Worm (Caenorhabditis elegans) whole organism, mixed stage, embryonic: ENCODE results near the gene srg-21.

ENCODE experiments used
- M03D4.4 ChIP-seq: sonication (generic microtip); optimal IDR thresholded peaks from 2 replicates; lab custom pipeline; 2017; ENCODE audit warnings: mild to moderate bottlenecking, missing genetic modification characterization, missing compliant biosample characterization
- bed-3 ChIP-seq: fragments of 200-800 bp; sonication (Bioruptor generic); optimal IDR thresholded peaks from 3 replicates; lab custom pipeline; 2018; ENCODE audit warnings: mild to moderate bottlenecking, missing genetic modification characterization, moderate library complexity, missing compliant biosample characterization
- blmp-1 ChIP-seq: fragments of 150-350 bp; optimal IDR thresholded peaks from 2 replicates; lab custom pipeline; 2014; ENCODE audit warnings: missing biosample characterization, missing genetic modification characterization
- ceh-39 ChIP-seq: fragments of 150-350 bp; optimal IDR thresholded peaks from 2 replicates; lab custom pipeline; 2014; ENCODE audit warnings: missing biosample characterization, missing genetic modification characterization
- ceh-43 ChIP-seq: fragments of 200-800 bp; sonication (Bioruptor generic); optimal IDR thresholded peaks from 2 replicates; lab custom pipeline; 2018; ENCODE audit warnings: mild to moderate bottlenecking, missing genetic modification characterization, moderate library complexity, missing compliant biosample characterization
- ceh-83 ChIP-seq: fragments of 200-800 bp; sonication (Bioruptor generic); optimal IDR thresholded peaks from 2 replicates; lab custom pipeline; 2018; ENCODE audit warnings: mild to moderate bottlenecking, missing genetic modification characterization, missing compliant biosample characterization
- ces-1 ChIP-seq: fragments of 150-350 bp; optimal IDR thresholded peaks from 2 replicates; lab custom pipeline; 2014; ENCODE audit warnings: missing biosample characterization, missing genetic modification reagents, missing genetic modification characterization
- cnd-1 ChIP-seq: fragments of 200-800 bp; sonication (Bioruptor generic); optimal IDR thresholded peaks from 2 replicates; lab custom pipeline; 2018; ENCODE audit warnings: mild to moderate bottlenecking, missing genetic modification characterization, missing compliant biosample characterization
- drap-1 ChIP-seq: fragments of 200-800 bp; sonication (Bioruptor generic); optimal IDR thresholded peaks from 3 replicates; lab custom pipeline; 2018; ENCODE audit warnings: mild to moderate bottlenecking, missing genetic modification characterization, missing compliant biosample characterization
- elt-1 ChIP-seq: sonication (generic microtip); optimal IDR thresholded peaks from 2 replicates; lab custom pipeline; 2017; ENCODE audit warnings: missing genetic modification characterization, mild to moderate bottlenecking, missing compliant biosample characterization, antibody characterized with exemption, moderate library complexity, borderline replicate concordance; ENCODE audit not compliant: insufficient read depth
- elt-3 ChIP-seq: fragments of 150-350 bp; optimal IDR thresholded peaks from 2 replicates; lab custom pipeline; 2014; ENCODE audit warnings: missing biosample characterization, missing genetic modification characterization
- flh-1 ChIP-seq: fragments of 200-800 bp; sonication (Bioruptor generic); optimal IDR thresholded peaks from 2 replicates; lab custom pipeline; 2018; ENCODE audit warnings: mild to moderate bottlenecking, missing genetic modification characterization, moderate library complexity, missing compliant biosample characterization
- ham-2 ChIP-seq: fragments of 200-800 bp; sonication (Bioruptor generic); optimal IDR thresholded peaks from 2 replicates; lab custom pipeline; 2018; ENCODE audit warnings: mild to moderate bottlenecking, missing genetic modification characterization, missing compliant biosample characterization
- hlh-1 ChIP-seq: fragments of 150-350 bp; optimal IDR thresholded peaks from 2 replicates; lab custom pipeline; 2014; ENCODE audit warnings: missing biosample characterization, missing genetic modification reagents, missing genetic modification characterization
- lin-32 ChIP-seq: fragments of 200-800 bp; sonication (Bioruptor generic); optimal IDR thresholded peaks from 2 replicates; lab custom pipeline; 2018; ENCODE audit warnings: mild to moderate bottlenecking, missing genetic modification characterization, missing compliant biosample characterization
- lsy-2 ChIP-seq: fragments of 150-350 bp; optimal IDR thresholded peaks from 2 replicates; lab custom pipeline; 2014; ENCODE audit warnings: missing biosample characterization, missing genetic modification characterization
- mab-5 ChIP-seq: fragments of 150-350 bp; optimal IDR thresholded peaks from 2 replicates; lab custom pipeline; 2014; ENCODE audit warnings: missing biosample characterization, missing genetic modification characterization
- mep-1 ChIP-seq: fragments of 150-350 bp; optimal IDR thresholded peaks from 2 replicates; lab custom pipeline; 2017; ENCODE audit warnings: missing biosample characterization, missing genetic modification reagents, missing genetic modification characterization, inconsistent platforms
- nhr-12 ChIP-seq: fragments of 150-350 bp; optimal IDR thresholded peaks from 2 replicates; lab custom pipeline; 2014; ENCODE audit warnings: missing biosample characterization, missing genetic modification characterization
- nhr-2 ChIP-seq: fragments of 150-350 bp; optimal IDR thresholded peaks from 2 replicates; lab custom pipeline; 2014; ENCODE audit warnings: missing biosample characterization, missing genetic modification characterization
- nhr-28 ChIP-seq: fragments of 150-350 bp; optimal IDR thresholded peaks from 2 replicates; lab custom pipeline; 2014; ENCODE audit warnings: missing biosample characterization, missing genetic modification characterization
- pha-4 ChIP-seq: fragments of 150-350 bp; optimal IDR thresholded peaks from 2 replicates; lab custom pipeline; 2018; ENCODE audit warnings: missing biosample characterization, missing genetic modification reagents, missing genetic modification characterization
- sem-2 ChIP-seq: fragments of 200-800 bp; sonication (Bioruptor generic); optimal IDR thresholded peaks from 2 replicates; lab custom pipeline; 2018; ENCODE audit warnings: mild to moderate bottlenecking, missing genetic modification characterization, missing compliant biosample characterization
- snpc-4 ChIP-seq: fragments of 150-350 bp; optimal IDR thresholded peaks from 2 replicates; lab custom pipeline; 2014; ENCODE audit warnings: missing biosample characterization, missing genetic modification characterization
- sptf-1 ChIP-seq: sonication (generic microtip); optimal IDR thresholded peaks from 2 replicates; lab custom pipeline; 2017; ENCODE audit warnings: mild to moderate bottlenecking, missing genetic modification characterization, moderate library complexity, missing compliant biosample characterization
- tbx-8 ChIP-seq: fragments of 200-800 bp; sonication (Bioruptor generic); optimal IDR thresholded peaks from 2 replicates; lab custom pipeline; 2018; ENCODE audit warnings: mild to moderate bottlenecking, missing genetic modification characterization, moderate library complexity, missing compliant biosample characterization
- unc-120 ChIP-seq: sonication (generic microtip); optimal IDR thresholded peaks from 2 replicates; lab custom pipeline; 2017; ENCODE audit warnings: missing genetic modification characterization, missing compliant biosample characterization; ENCODE audit not compliant: poor library complexity, severe bottlenecking
- unc-39 ChIP-seq: fragments of 150-350 bp; optimal IDR thresholded peaks from 2 replicates; lab custom pipeline; 2014; ENCODE audit warnings: missing biosample characterization, missing genetic modification characterization
- unc-62 ChIP-seq: fragments of 150-350 bp; optimal IDR thresholded peaks from 2 replicates; lab custom pipeline; 2014; ENCODE audit warnings: missing biosample characterization, missing genetic modification reagents, missing genetic modification characterization
- zip-8 ChIP-seq: fragments of 150-350 bp; optimal IDR thresholded peaks from 2 replicates; lab custom pipeline; 2014; ENCODE audit warnings: missing biosample characterization, missing genetic modification characterization

Gene srg-21

ce11 chrII:3067447-3067846, 23.7 kb downstream of the srg-21 start:
- TF ChIP-seq bed-3 (GFP tag; lab: Kevin White, UChicago) (no peak), hlh-1 (tag; lab: Kevin White, UChicago) (no peak), nhr-12 (tag; lab: Kevin White, UChicago) (no peak), elt-3 (tag; lab: Kevin White, UChicago) (no peak), ceh-43 (no peak), tbx-8 (GFP tag; lab: Kevin White, UChicago) (no peak), zip-8 (no peak), ces-1 (GFP tag; lab: Kevin White, UChicago) (no peak), ham-2 (GFP tag; lab: Kevin White, UChicago) (no peak), ceh-39 (tag; lab: Kevin White, UChicago) (no peak), nhr-28 (tag; lab: Kevin White, UChicago) (no peak)
- TF ChIP-seq, all 35 proteins: peak for 0

DNA sequence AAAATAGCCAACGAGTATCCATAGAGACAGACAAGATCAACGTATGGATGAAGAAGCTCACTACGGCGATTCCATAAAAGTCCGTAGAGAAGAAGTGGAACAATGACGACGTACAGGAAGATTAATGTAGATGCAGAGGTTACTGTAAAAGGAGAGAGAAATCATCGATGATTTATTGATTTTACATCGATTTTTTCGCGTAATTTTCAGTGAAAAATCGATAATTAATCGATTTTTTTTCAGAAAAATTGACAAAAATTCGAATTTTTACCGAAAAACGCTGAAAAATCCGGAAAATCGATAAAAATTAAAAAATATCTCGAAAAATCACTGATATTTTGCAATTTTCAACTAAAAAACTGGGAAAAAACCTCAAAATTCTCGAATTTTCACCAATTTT, 24.8 kb downstream of the srg-21 start:
- no peak for TF ChIP-seq M03D4.4 (tag; lab: Kevin White, UChicago)
- no peak for TF ChIP-seq tbx-8 (GFP tag; lab: Kevin White, UChicago)
- no peak for TF ChIP-seq snpc-4

DNA sequence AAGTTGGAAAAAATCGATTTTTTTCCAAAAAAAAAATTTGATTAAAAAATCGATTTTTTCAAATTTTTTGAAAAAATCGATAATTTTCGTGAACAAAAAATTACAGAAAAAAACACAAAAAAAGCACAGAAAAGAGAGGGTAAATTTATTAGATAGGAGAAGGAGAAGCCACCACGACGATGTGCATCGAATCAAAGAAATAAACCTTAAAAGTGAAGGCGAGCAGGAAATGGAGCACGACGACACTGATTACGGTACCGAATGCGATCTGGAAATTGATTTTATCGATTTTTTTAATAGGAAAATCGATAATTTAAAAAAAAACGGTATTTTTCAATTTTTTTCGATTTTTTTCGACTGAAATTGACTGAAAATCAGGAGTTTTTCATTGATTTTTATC, 26.1 kb downstream of the srg-21 start:
- no peak for TF ChIP-seq elt-1 (tag; lab: Kevin White, UChicago)
- TF ChIP-seq blmp-1 = no peak
- TF ChIP-seq ces-1 (GFP tag; lab: Kevin White, UChicago) = no peak
- TF ChIP-seq pha-4 (tag; lab: Kevin White, UChicago) = no peak
- TF ChIP-seq flh-1 (GFP tag; lab: Kevin White, UChicago) = no peak
- no peak for TF ChIP-seq bed-3 (GFP tag; lab: Kevin White, UChicago)
- no peak for TF ChIP-seq unc-62 (GFP tag; lab: Kevin White, UChicago)
- no peak for TF ChIP-seq ceh-39 (tag; lab: Kevin White, UChicago)
- no peak for TF ChIP-seq nhr-28 (tag; lab: Kevin White, UChicago)
- no peak for TF ChIP-seq ceh-43
- no peak for TF ChIP-seq ham-2 (GFP tag; lab: Kevin White, UChicago)
- TF ChIP-seq elt-3 (tag; lab: Kevin White, UChicago) = no peak
- no peak for TF ChIP-seq drap-1 (GFP tag; lab: Kevin White, UChicago)
- no peak for TF ChIP-seq nhr-2
- no peak for TF ChIP-seq unc-120

DNA sequence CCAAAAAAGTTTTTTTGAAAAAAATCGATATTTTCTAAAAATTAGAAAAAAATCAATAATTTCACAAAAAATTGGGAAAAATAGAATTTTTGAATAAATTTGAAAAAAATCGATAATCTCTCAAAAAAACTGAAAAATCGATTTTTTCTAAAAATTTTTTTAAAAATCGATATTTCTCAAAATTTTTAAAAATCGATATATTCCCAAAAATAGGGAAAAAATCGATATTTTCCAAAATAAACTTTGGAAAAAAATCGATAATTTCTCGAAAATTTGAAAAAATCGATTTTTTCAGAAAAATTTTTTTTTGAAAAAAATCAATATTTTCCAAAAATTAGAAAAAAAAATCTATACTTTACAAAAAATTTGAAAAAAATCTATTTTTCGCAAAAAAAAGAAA, 26.5 kb downstream of the srg-21 start:
- TF ChIP-seq mab-5 (tag; lab: Kevin White, UChicago) = no peak
- no peak for TF ChIP-seq drap-1 (GFP tag; lab: Kevin White, UChicago)
- no peak for TF ChIP-seq cnd-1
- no peak for TF ChIP-seq blmp-1
- TF ChIP-seq nhr-2 = no peak

ce11 chrII:3063984-3064383, 27.2 kb downstream of the srg-21 start:
- TF ChIP-seq ceh-43 (no peak), elt-3 (tag; lab: Kevin White, UChicago) (no peak), lin-32 (GFP tag; lab: Kevin White, UChicago) (no peak), mab-5 (tag; lab: Kevin White, UChicago) (no peak), lsy-2 (tag; lab: Kevin White, UChicago) (no peak), sptf-1 (tag; lab: Kevin White, UChicago) (no peak), pha-4 (tag; lab: Kevin White, UChicago) (no peak), unc-120 (no peak), nhr-2 (no peak), flh-1 (GFP tag; lab: Kevin White, UChicago) (no peak), ces-1 (GFP tag; lab: Kevin White, UChicago) (no peak), drap-1 (GFP tag; lab: Kevin White, UChicago) (no peak), nhr-28 (tag; lab: Kevin White, UChicago) (no peak)

DNA sequence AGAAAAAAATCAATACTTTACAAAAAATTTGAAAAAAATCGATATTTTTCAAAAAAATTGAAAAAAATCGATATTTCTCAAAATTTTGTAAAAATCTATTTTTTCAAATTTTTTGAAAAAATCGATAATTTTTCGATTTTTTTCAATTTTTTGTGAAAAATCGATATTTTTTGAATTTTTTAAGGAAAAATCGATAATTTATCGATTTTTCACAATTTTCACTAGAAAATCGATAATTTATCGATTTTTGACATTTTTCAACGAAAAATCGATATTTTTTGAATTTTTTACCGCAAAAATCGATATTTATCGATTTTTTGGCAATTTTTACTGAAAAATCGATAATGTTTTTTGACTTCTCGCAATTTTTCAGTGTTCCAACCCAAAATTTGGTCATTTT, 27.8 kb downstream of the srg-21 start:
- TF ChIP-seq bed-3 (GFP tag; lab: Kevin White, UChicago) = no peak
- TF ChIP-seq ces-1 (GFP tag; lab: Kevin White, UChicago) = peak; percentile 16

- TF ChIP-seq pha-4 (tag; lab: Kevin White, UChicago) (no peak), sem-2 (GFP tag; lab: Kevin White, UChicago) (no peak), ceh-83 (GFP tag; lab: Kevin White, UChicago) (no peak), flh-1 (GFP tag; lab: Kevin White, UChicago) (no peak), elt-3 (tag; lab: Kevin White, UChicago) (no peak), ceh-43 (no peak), hlh-1 (tag; lab: Kevin White, UChicago) (no peak), lsy-2 (tag; lab: Kevin White, UChicago) (no peak), mep-1 (tag; lab: Kevin White, UChicago) (no peak), unc-39 (tag; lab: Kevin White, UChicago) (no peak), ham-2 (GFP tag; lab: Kevin White, UChicago) (no peak), snpc-4 (no peak), lin-32 (GFP tag; lab: Kevin White, UChicago) (no peak)
Measured at ce11 chrII:3062876-3063275, 28.3 kb downstream of the srg-21 start.
